Worm (Caenorhabditis elegans) whole organism, L2 larva: ENCODE data around the gene mmaa-1.

Experiments
- F13H6.1 ChIP-seq: sonication (generic microtip); optimal IDR thresholded peaks from 2 replicates; lab custom pipeline; 2016; ENCODE audit warnings: missing genetic modification characterization, missing compliant biosample characterization
- aly-2 ChIP-seq: fragments of 150-350 bp; optimal IDR thresholded peaks from 2 replicates; lab custom pipeline; 2014; ENCODE audit warnings: missing biosample characterization, missing genetic modification characterization
- crh-2 ChIP-seq: sonication (generic microtip); optimal IDR thresholded peaks from 2 replicates; lab custom pipeline; 2017; ENCODE audit warnings: missing biosample characterization, missing genetic modification characterization
- lin-39 ChIP-seq: fragments of 150-350 bp; optimal IDR thresholded peaks from 2 replicates; lab custom pipeline; 2014; ENCODE audit warnings: missing biosample characterization, missing genetic modification reagents, missing genetic modification characterization
- nhr-6 ChIP-seq: fragments of 150-350 bp; optimal IDR thresholded peaks from 2 replicates; lab custom pipeline; 2014; ENCODE audit warnings: missing biosample characterization, missing genetic modification characterization
- nhr-77 ChIP-seq: fragments of 150-350 bp; optimal IDR thresholded peaks from 2 replicates; lab custom pipeline; 2014; ENCODE audit warnings: missing biosample characterization, missing genetic modification characterization
- snpc-4 ChIP-seq: fragments of 150-350 bp; optimal IDR thresholded peaks from 2 replicates; lab custom pipeline; 2014; ENCODE audit warnings: missing biosample characterization, missing genetic modification characterization
- zag-1 ChIP-seq: fragments of 150-350 bp; optimal IDR thresholded peaks from 2 replicates; lab custom pipeline; 2014; ENCODE audit warnings: missing biosample characterization, missing genetic modification characterization

ce11 chrII:7146240-7146639, 45.3 kb upstream of the mmaa-1 start:
- TF ChIP-seq lin-39 (tag; lab: Kevin White, UChicago): no peak
- no peak for TF ChIP-seq snpc-4
- no peak for TF ChIP-seq F13H6.1 (tag; lab: Kevin White, UChicago)
- TF ChIP-seq nhr-77 (tag; lab: Kevin White, UChicago): no peak
- TF ChIP-seq nhr-6: no peak
- TF ChIP-seq crh-2 (tag; lab: Kevin White, UChicago): no peak
- no peak for TF ChIP-seq zag-1 (tag; lab: Kevin White, UChicago)
- no peak for TF ChIP-seq aly-2
